Fruit fly (Drosophila melanogaster) whole organism, pupa: ENCODE data around the gene CG8319.
A peak's percentile ranks its signal among the peaks of the same experiment; 100 is the strongest.

Experiments
- CG10348 ChIP-seq: fragments of 200-800 bp; sonication (Bioruptor generic); IDR thresholded peaks from 2 replicates; pipeline ENCODE4 v1.3.6; 2022; ENCODE audit warnings: missing biosample characterization, missing genetic modification characterization
- CG12605 ChIP-seq: fragments of 200-800 bp; sonication (Bioruptor generic); IDR thresholded peaks from 2 replicates; pipeline ENCODE4 v1.3.6; 2022; ENCODE audit warnings: missing biosample characterization, missing genetic modification characterization
- CG14655 ChIP-seq: fragments of 200-800 bp; sonication (Bioruptor generic); optimal IDR thresholded peaks from 3 replicates; lab custom pipeline; 2017; ENCODE audit warnings: mild to moderate bottlenecking, missing biosample characterization, missing genetic modification reagents, missing genetic modification characterization
- CG15710 ChIP-seq: fragments of 200-800 bp; sonication (Bioruptor generic); optimal IDR thresholded peaks from 2 replicates; lab custom pipeline; 2018; ENCODE audit warnings: missing biosample characterization, mild to moderate bottlenecking, missing genetic modification characterization, moderate library complexity
- CG9948 ChIP-seq: fragments of 200-800 bp; sonication (Bioruptor generic); optimal IDR thresholded peaks from 2 replicates; lab custom pipeline; 2018; ENCODE audit warnings: missing biosample characterization, mild to moderate bottlenecking, missing genetic modification characterization, moderate library complexity
- EcR ChIP-seq: fragments of 200-800 bp; sonication (Bioruptor generic); optimal IDR thresholded peaks from 3 replicates; lab custom pipeline; 2019; ENCODE audit warnings: missing biosample characterization, missing genetic modification characterization, mild to moderate bottlenecking, moderate library complexity, missing genetic modification reagents
- Ets98B ChIP-seq: fragments of 200-800 bp; sonication (Bioruptor generic); IDR thresholded peaks from 2 replicates; pipeline ENCODE4 v1.3.6; 2022; ENCODE audit warnings: missing biosample characterization, missing genetic modification characterization
- Pif1B ChIP-seq: fragments of 200-800 bp; sonication (Bioruptor generic); optimal IDR thresholded peaks from 3 replicates; lab custom pipeline; 2016; ENCODE audit warnings: missing biosample characterization, missing genetic modification characterization
- rn ChIP-seq: fragments of 200-800 bp; sonication (Bioruptor generic); IDR thresholded peaks from 2 replicates; pipeline ENCODE4 v1.3.6; 2022; ENCODE audit warnings: missing biosample characterization, missing genetic modification characterization

- TF ChIP-seq Pif1B (GFP tag; lab: Kevin White, UChicago) (no peak), CG9948 (tag; lab: Kevin White, UChicago) (no peak), EcR (no peak), CG14655 (GFP tag; lab: Kevin White, UChicago) (no peak), Ets98B (GFP tag; lab: Robert Waterston, UW) (peak; percentile 54), CG15710 (tag; lab: Kevin White, UChicago) (peak; percentile 6), rn (GFP tag; lab: Robert Waterston, UW) (no peak), CG10348 (GFP tag; lab: Robert Waterston, UW) (0 out of 2 replicates have a peak, but pooled peaks have one; percentile 20), CG12605 (no peak)
Measured at dm6 chr3R:9586663-9587248, 40.4 kb upstream of the CG8319 start, which contains the start of gene P58IPK.
